Worm (Caenorhabditis elegans) whole organism, mixed stage, embryonic: Measurements from ENCODE around the gene T16G12.12.

ENCODE experiments used
- ceh-39 ChIP-seq: fragments of 150-350 bp; optimal IDR thresholded peaks from 2 replicates; lab custom pipeline; 2014; ENCODE audit warnings: missing biosample characterization, missing genetic modification characterization
- drap-1 ChIP-seq: fragments of 200-800 bp; sonication (Bioruptor generic); optimal IDR thresholded peaks from 3 replicates; lab custom pipeline; 2018; ENCODE audit warnings: mild to moderate bottlenecking, missing genetic modification characterization, missing compliant biosample characterization
- mep-1 ChIP-seq: fragments of 150-350 bp; optimal IDR thresholded peaks from 2 replicates; lab custom pipeline; 2017; ENCODE audit warnings: missing biosample characterization, missing genetic modification reagents, missing genetic modification characterization, inconsistent platforms
- nhr-76 ChIP-seq: sonication (generic microtip); optimal IDR thresholded peaks from 2 replicates; lab custom pipeline; 2017; ENCODE audit warnings: missing biosample characterization, missing genetic modification characterization
- pha-4 ChIP-seq: fragments of 150-350 bp; optimal IDR thresholded peaks from 2 replicates; lab custom pipeline; 2018; ENCODE audit warnings: missing biosample characterization, missing genetic modification reagents, missing genetic modification characterization
- snpc-4 ChIP-seq: fragments of 150-350 bp; optimal IDR thresholded peaks from 2 replicates; lab custom pipeline; 2014; ENCODE audit warnings: missing biosample characterization, missing genetic modification characterization
- sptf-1 ChIP-seq: sonication (generic microtip); optimal IDR thresholded peaks from 2 replicates; lab custom pipeline; 2017; ENCODE audit warnings: mild to moderate bottlenecking, missing genetic modification characterization, moderate library complexity, missing compliant biosample characterization
- unc-120 ChIP-seq: sonication (generic microtip); optimal IDR thresholded peaks from 2 replicates; lab custom pipeline; 2017; ENCODE audit warnings: missing genetic modification characterization, missing compliant biosample characterization; ENCODE audit not compliant: poor library complexity, severe bottlenecking
- unc-62 ChIP-seq: fragments of 150-350 bp; optimal IDR thresholded peaks from 2 replicates; lab custom pipeline; 2014; ENCODE audit warnings: missing biosample characterization, missing genetic modification reagents, missing genetic modification characterization

ce11 chrIII:10076042-10076441 lies 22.6 kb downstream of the T16G12.12 start:
- no peak for TF ChIP-seq drap-1
- TF ChIP-seq nhr-76 (tag; lab: Kevin White, UChicago): no peak
- TF ChIP-seq pha-4 (tag; lab: Kevin White, UChicago): no peak
- TF ChIP-seq mep-1 (tag; lab: Kevin White, UChicago): no peak
- TF ChIP-seq snpc-4: no peak
- no peak for TF ChIP-seq sptf-1 (tag; lab: Kevin White, UChicago)
- TF ChIP-seq unc-62 (GFP tag; lab: Kevin White, UChicago): no peak
- no peak for TF ChIP-seq ceh-39 (tag; lab: Kevin White, UChicago)
- TF ChIP-seq unc-120 (tag; lab: Kevin White, UChicago): no peak
